Fruit fly (Drosophila melanogaster) whole organism, embryonic: ENCODE measurements around the gene CG2059.

Source experiments
- Abd-B ChIP-seq: fragments of 200-800 bp; sonication (Bioruptor generic); optimal IDR thresholded peaks from 2 replicates; lab custom pipeline; 2018; ENCODE audit warnings: missing biosample characterization, mild to moderate bottlenecking, missing genetic modification characterization, moderate library complexity
- Ada2b ChIP-seq: fragments of 200-800 bp; sonication (Bioruptor generic); IDR thresholded peaks from 2 replicates; pipeline ENCODE4 v1.3.6; 2022; ENCODE audit warnings: missing biosample characterization, missing genetic modification characterization
- CG10462 ChIP-seq: fragments of 200-800 bp; sonication (Bioruptor generic); optimal IDR thresholded peaks from 2 replicates; lab custom pipeline; 2016; ENCODE audit warnings: missing biosample characterization, missing genetic modification characterization
- CG10543 ChIP-seq: fragments of 200-800 bp; sonication (Bioruptor generic); optimal IDR thresholded peaks from 3 replicates; lab custom pipeline; 2017; ENCODE audit warnings: missing biosample characterization, mild to moderate bottlenecking, missing genetic modification characterization, moderate library complexity
- CG11560 ChIP-seq: fragments of 200-800 bp; sonication (Bioruptor generic); IDR thresholded peaks from 3 replicates; pipeline ENCODE4 v1.3.6; 2022; ENCODE audit warnings: missing biosample characterization, missing genetic modification characterization
- CG14014 ChIP-seq: fragments of 200-800 bp; sonication (Bioruptor generic); IDR thresholded peaks from 2 replicates; pipeline ENCODE4 v1.3.6; 2022; ENCODE audit warnings: missing biosample characterization, missing genetic modification characterization
- CG15073 ChIP-seq: fragments of 200-800 bp; sonication (Bioruptor generic); optimal IDR thresholded peaks from 2 replicates; lab custom pipeline; 2016; ENCODE audit warnings: missing biosample characterization, missing genetic modification characterization
- CG16779 ChIP-seq: fragments of 200-800 bp; sonication (Bioruptor generic); IDR thresholded peaks from 2 replicates; pipeline ENCODE4 v1.3.6; 2022; ENCODE audit warnings: missing biosample characterization, missing genetic modification characterization
- CG17385 ChIP-seq: fragments of 200-800 bp; sonication (Bioruptor generic); optimal IDR thresholded peaks from 3 replicates; lab custom pipeline; 2018; ENCODE audit warnings: missing biosample characterization, mild to moderate bottlenecking, missing genetic modification characterization
- CG1792 ChIP-seq: fragments of 200-800 bp; sonication (Bioruptor generic); optimal IDR thresholded peaks from 2 replicates; lab custom pipeline; 2016; ENCODE audit warnings: missing biosample characterization, missing genetic modification characterization
- CG2199 ChIP-seq: fragments of 200-800 bp; sonication (Bioruptor generic); IDR thresholded peaks from 3 replicates; pipeline ENCODE4 v1.3.6; 2022; ENCODE audit warnings: missing biosample characterization, missing genetic modification characterization
- CG34422 ChIP-seq: fragments of 200-800 bp; sonication (Bioruptor generic); IDR thresholded peaks from 3 replicates; pipeline ENCODE4 v1.3.6; 2022; ENCODE audit warnings: missing biosample characterization, missing genetic modification characterization
- CG4707 ChIP-seq: fragments of 200-800 bp; sonication (Bioruptor generic); optimal IDR thresholded peaks from 2 replicates; lab custom pipeline; 2018; ENCODE audit warnings: missing biosample characterization, mild to moderate bottlenecking, missing genetic modification characterization, moderate library complexity
- CG7372 ChIP-seq: fragments of 200-800 bp; sonication (Bioruptor generic); IDR thresholded peaks from 2 replicates; pipeline ENCODE4 v1.3.6; 2022; ENCODE audit warnings: missing biosample characterization, missing genetic modification characterization
- CG9727 ChIP-seq: fragments of 200-800 bp; sonication (Bioruptor generic); optimal IDR thresholded peaks from 3 replicates; lab custom pipeline; 2017; ENCODE audit warnings: missing biosample characterization, mild to moderate bottlenecking, missing genetic modification characterization
- CTCF ChIP-seq: fragments of 200-800 bp; sonication (Bioruptor generic); optimal IDR thresholded peaks from 2 replicates; lab custom pipeline; 2017; ENCODE audit warnings: missing biosample characterization, mild to moderate bottlenecking, missing genetic modification characterization, moderate library complexity
- Dad ChIP-seq: fragments of 200-800 bp; sonication (Bioruptor generic); optimal IDR thresholded peaks from 3 replicates; lab custom pipeline; 2016; ENCODE audit warnings: missing biosample characterization, missing genetic modification characterization
- Elba2 ChIP-seq: fragments of 200-800 bp; sonication (Bioruptor generic); optimal IDR thresholded peaks from 3 replicates; lab custom pipeline; 2016; ENCODE audit warnings: missing biosample characterization, missing genetic modification characterization
- H2.0 ChIP-seq: fragments of 200-800 bp; sonication (Bioruptor generic); IDR thresholded peaks from 2 replicates; pipeline ENCODE4 v1.3.6; 2022; ENCODE audit warnings: missing biosample characterization, missing genetic modification characterization
- Hand ChIP-seq: fragments of 200-800 bp; sonication (Bioruptor generic); optimal IDR thresholded peaks from 2 replicates; lab custom pipeline; 2017; ENCODE audit warnings: mild to moderate bottlenecking, missing biosample characterization, missing genetic modification reagents, missing genetic modification characterization
- Hr39 ChIP-seq: fragments of >200 bp; optimal IDR thresholded peaks from 2 replicates; lab custom pipeline; 2017
- Hr51 ChIP-seq, 2 experiments: fragments of 200-800 bp; sonication (Bioruptor generic); optimal IDR thresholded peaks; 2 replicates in 1 of 2; 3 replicates in 1 of 2; lab custom pipeline; 2016 to 2018; ENCODE audit warnings: missing biosample characterization in 2 of 2, missing genetic modification characterization in 2 of 2, mild to moderate bottlenecking in 1 of 2, moderate library complexity in 1 of 2
- Poxn ChIP-seq: fragments of 200-800 bp; sonication (Bioruptor generic); IDR thresholded peaks from 2 replicates; pipeline ENCODE4 v1.3.6; 2022; ENCODE audit warnings: missing biosample characterization, missing genetic modification characterization
- Sox102F ChIP-seq: fragments of 200-800 bp; sonication (Bioruptor generic); optimal IDR thresholded peaks from 2 replicates; lab custom pipeline; 2018; ENCODE audit warnings: missing biosample characterization, mild to moderate bottlenecking, missing genetic modification characterization, moderate library complexity
- Trl ChIP-seq, 3 experiments: fragments of >200 bp in 2 of 3; fragments of 200-800 bp in 1 of 3; sonication (Bioruptor generic) in 1 of 3; optimal IDR thresholded peaks; 2 replicates in 1 of 3; 3 replicates in 2 of 3; lab custom pipeline; 2016 to 2017; ENCODE audit warnings: missing biosample characterization in 1 of 3, missing genetic modification characterization in 1 of 3
- bbx ChIP-seq: fragments of 200-800 bp; sonication (Bioruptor generic); IDR thresholded peaks from 2 replicates; pipeline ENCODE4 v1.3.6; 2022; ENCODE audit warnings: missing biosample characterization, missing genetic modification characterization; ENCODE audit not compliant: partially characterized antibody
- bowl ChIP-seq: fragments of 200-800 bp; sonication (Bioruptor generic); IDR thresholded peaks from 2 replicates; pipeline ENCODE4 v1.3.6; 2022; ENCODE audit warnings: missing biosample characterization, missing genetic modification characterization
- crc ChIP-seq: fragments of 200-800 bp; sonication (Bioruptor generic); optimal IDR thresholded peaks from 2 replicates; lab custom pipeline; 2016; ENCODE audit warnings: missing biosample characterization, missing genetic modification characterization
- da ChIP-seq: fragments of 200-800 bp; sonication (Bioruptor generic); optimal IDR thresholded peaks from 2 replicates; lab custom pipeline; 2016; ENCODE audit warnings: missing biosample characterization, missing genetic modification characterization
- dm ChIP-seq: fragments of 200-800 bp; sonication (Bioruptor generic); optimal IDR thresholded peaks from 3 replicates; lab custom pipeline; 2016; ENCODE audit warnings: missing biosample characterization, missing genetic modification characterization
- gcm2 ChIP-seq: fragments of 200-800 bp; sonication (Bioruptor generic); optimal IDR thresholded peaks from 2 replicates; lab custom pipeline; 2016; ENCODE audit warnings: missing biosample characterization, missing genetic modification characterization
- gfzf ChIP-seq: fragments of 200-800 bp; sonication (Bioruptor generic); optimal IDR thresholded peaks from 2 replicates; lab custom pipeline; 2016; ENCODE audit warnings: missing biosample characterization, mild to moderate bottlenecking, missing genetic modification characterization, moderate library complexity
- gt ChIP-seq: fragments of 200-800 bp; sonication (Bioruptor generic); IDR thresholded peaks from 2 replicates; pipeline ENCODE4 v1.3.6; 2022; ENCODE audit warnings: missing biosample characterization, missing genetic modification characterization
- ham ChIP-seq: fragments of 200-800 bp; sonication (Bioruptor generic); IDR thresholded peaks from 2 replicates; pipeline ENCODE4 v1.3.6; 2022; ENCODE audit warnings: missing biosample characterization, missing genetic modification characterization
- insv ChIP-seq, 2 experiments: fragments of 200-800 bp; sonication (Bioruptor generic); optimal IDR thresholded peaks; 3 replicates each; lab custom pipeline; 2016 to 2018; ENCODE audit warnings: missing biosample characterization in 2 of 2, missing genetic modification characterization in 2 of 2
- ken ChIP-seq: fragments of 200-800 bp; sonication (Bioruptor generic); IDR thresholded peaks from 3 replicates; pipeline ENCODE4 v1.3.6; 2022; ENCODE audit warnings: missing biosample characterization, missing genetic modification characterization
- lab ChIP-seq: fragments of 200-800 bp; sonication (Bioruptor generic); optimal IDR thresholded peaks from 3 replicates; lab custom pipeline; 2017; ENCODE audit warnings: missing biosample characterization, missing genetic modification characterization, mild to moderate bottlenecking, moderate library complexity, missing genetic modification reagents
- nom ChIP-seq: fragments of 200-800 bp; sonication (Bioruptor generic); optimal IDR thresholded peaks from 2 replicates; lab custom pipeline; 2017; ENCODE audit warnings: missing biosample characterization, missing genetic modification characterization, mild to moderate bottlenecking, moderate library complexity, missing genetic modification reagents
- repo ChIP-seq: fragments of 200-800 bp; sonication (Bioruptor generic); optimal IDR thresholded peaks from 2 replicates; lab custom pipeline; 2016; ENCODE audit warnings: missing biosample characterization, missing genetic modification characterization
- shn ChIP-seq: fragments of 200-800 bp; sonication (Bioruptor generic); optimal IDR thresholded peaks from 3 replicates; lab custom pipeline; 2016; ENCODE audit warnings: missing biosample characterization, missing genetic modification characterization
- sim ChIP-seq: fragments of 200-800 bp; sonication (Bioruptor generic); IDR thresholded peaks from 2 replicates; pipeline ENCODE4 v1.3.6; 2022; ENCODE audit warnings: missing biosample characterization, missing genetic modification characterization
- sima ChIP-seq: fragments of 200-800 bp; sonication (Bioruptor generic); optimal IDR thresholded peaks from 2 replicates; lab custom pipeline; 2016; ENCODE audit warnings: missing biosample characterization, missing genetic modification characterization
- sna ChIP-seq: fragments of 200-800 bp; sonication (Bioruptor generic); IDR thresholded peaks from 2 replicates; pipeline ENCODE4 v1.3.6; 2022; ENCODE audit warnings: missing biosample characterization, missing genetic modification characterization; ENCODE audit not compliant: partially characterized antibody
- stc ChIP-seq: fragments of 200-800 bp; sonication (Bioruptor generic); IDR thresholded peaks from 2 replicates; pipeline ENCODE4 v1.3.6; 2022; ENCODE audit warnings: missing biosample characterization, missing genetic modification characterization
- stwl ChIP-seq: fragments of 200-800 bp; sonication (Bioruptor generic); optimal IDR thresholded peaks from 3 replicates; lab custom pipeline; 2018; ENCODE audit warnings: missing biosample characterization, mild to moderate bottlenecking, missing genetic modification characterization, moderate library complexity
- tap ChIP-seq: fragments of 200-800 bp; optimal IDR thresholded peaks from 3 replicates; lab custom pipeline; 2019; ENCODE audit warnings: missing biosample characterization, mild to moderate bottlenecking, missing genetic modification characterization, moderate library complexity
- tup ChIP-seq: fragments of 200-800 bp; sonication (Bioruptor generic); optimal IDR thresholded peaks from 2 replicates; lab custom pipeline; 2016; ENCODE audit warnings: missing biosample characterization, mild to moderate bottlenecking, missing genetic modification characterization, moderate library complexity
- twi ChIP-seq: fragments of 200-800 bp; optimal IDR thresholded peaks from 2 replicates; lab custom pipeline; 2019; ENCODE audit warnings: missing biosample characterization, mild to moderate bottlenecking, missing genetic modification characterization, moderate library complexity
- vnd ChIP-seq: fragments of 200-800 bp; sonication (Bioruptor generic); IDR thresholded peaks from 3 replicates; pipeline ENCODE4 v1.3.6; 2022; ENCODE audit warnings: missing biosample characterization, missing genetic modification characterization; ENCODE audit not compliant: partially characterized antibody
- wor ChIP-seq: fragments of 200-800 bp; sonication (Bioruptor generic); IDR thresholded peaks from 2 replicates; pipeline ENCODE4 v1.3.6; 2022; ENCODE audit warnings: missing biosample characterization, missing genetic modification characterization

Gene CG2059

DNA sequence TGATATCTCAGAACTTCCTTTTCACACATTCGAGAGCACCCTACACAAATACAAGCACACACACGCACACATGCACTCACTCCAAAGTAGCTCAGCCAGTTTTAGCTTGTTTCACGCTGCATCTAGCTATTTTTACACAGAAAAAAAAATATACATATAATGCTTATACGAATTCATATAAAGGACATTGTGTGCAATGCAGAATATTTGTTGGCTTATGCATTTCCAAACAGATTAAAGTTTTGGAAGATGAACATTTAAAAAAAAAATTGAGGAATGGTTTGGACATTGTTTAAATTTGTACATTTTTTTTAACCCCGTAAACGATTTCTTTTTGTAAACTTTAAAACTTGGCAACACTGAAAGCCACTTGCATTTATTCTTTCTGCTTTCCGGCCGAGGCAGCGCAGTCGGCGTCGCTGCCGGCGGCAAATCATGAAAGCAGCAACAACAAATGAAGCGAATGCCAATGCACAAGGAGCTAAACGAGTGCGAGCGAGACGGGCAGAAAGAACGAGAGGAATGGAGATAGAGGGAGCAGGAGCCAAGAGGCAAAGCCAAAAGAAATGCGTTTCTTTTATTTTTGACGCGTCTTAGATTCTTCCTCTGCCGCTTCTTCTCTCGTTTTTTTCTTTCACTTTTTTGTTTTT is 33.0 kb downstream of the CG2059 start (continued):
- TF ChIP-seq nom (GFP tag; lab: Kevin White, UChicago) (peak; percentile 67), CG15073 (GFP tag; lab: Kevin White, UChicago) (no peak), shn (GFP tag; lab: Kevin White, UChicago) (peak; percentile 61), CG4707 (GFP tag; lab: Kevin White, UChicago) (peak; percentile 24), H2.0 (GFP tag; lab: Robert Waterston, UW) (peak; percentile 42), Trl (optimal IDR thresholded peaks at IDR 0.05; lab: Kevin White, UChicago) (no peak), Trl (GFP tag; optimal IDR thresholded peaks at IDR 0.05; lab: Kevin White, UChicago) (peak; percentile 79), CG17385 (GFP tag; lab: Kevin White, UChicago) (peak; percentile 61), dm (GFP tag; lab: Kevin White, UChicago) (peak; percentile 56), tap (tag; lab: Kevin White, UChicago) (peak; percentile 47), Dad (peak; percentile 44), CG1792 (GFP tag; lab: Kevin White, UChicago) (peak; percentile 16), CG7372 (0 out of 2 replicates have a peak, but pooled peaks have one; percentile 26), CG2199 (GFP tag; lab: Robert Waterston, UW) (no peak), CG34422 (GFP tag; lab: Robert Waterston, UW) (peak; percentile 60; the same call in 2 of the 3 replicates), CG16779 (GFP tag; lab: Robert Waterston, UW) (no peak), stwl (peak; percentile 57), lab (GFP tag; lab: Kevin White, UChicago) (peak; percentile 53), bowl (GFP tag; lab: Robert Waterston, UW) (0 out of 2 replicates have a peak, but pooled peaks have one; percentile 36), CG10462 (GFP tag; lab: Kevin White, UChicago) (peak; percentile 56), Abd-B (GFP tag; lab: Kevin White, UChicago) (peak; percentile 73), twi (tag; lab: Kevin White, UChicago) (peak; percentile 65), Poxn (GFP tag; lab: Robert Waterston, UW) (no peak), CG11560 (tag; lab: Robert Waterston, UW) (no peak), crc (GFP tag; lab: Kevin White, UChicago) (peak; percentile 22), bbx (GFP tag; lab: Robert Waterston, UW) (no peak), Hr39 (lab: Kevin White, UChicago) (no peak), da (peak; percentile 47), tup (GFP tag; lab: Kevin White, UChicago) (no peak), CTCF (peak; percentile 19), vnd (no peak), wor (GFP tag; lab: Robert Waterston, UW) (peak; percentile 70), CG14014 (GFP tag; lab: Robert Waterston, UW) (no peak), Sox102F (peak; percentile 84), Hand (GFP tag; lab: Kevin White, UChicago) (no peak), CG10543 (no peak), stc (GFP tag; lab: Robert Waterston, UW) (peak; percentile 49), repo (GFP tag; lab: Kevin White, UChicago) (peak; percentile 31), insv (GFP tag; optimal IDR thresholded peaks at IDR 0.05; lab: Kevin White, UChicago) (no peak), sima (peak; percentile 25), ken (GFP tag; lab: Robert Waterston, UW) (peak; percentile 71), Ada2b (GFP tag; lab: Robert Waterston, UW) (no peak), Elba2 (peak; percentile 41), ham (GFP tag; lab: Robert Waterston, UW) (no peak), Hr51 (GFP tag; optimal IDR thresholded peaks at IDR 0.05; lab: Kevin White, UChicago) (peak; percentile 51 to 66), gfzf (GFP tag; lab: Kevin White, UChicago) (no peak), gt (peak; percentile 61; the same call in 1 of the 2 replicates), sim (GFP tag; lab: Robert Waterston, UW) (peak; percentile 8; the same call in 1 of the 2 replicates), sna (GFP tag; lab: Robert Waterston, UW) (no peak), gcm2 (GFP tag; lab: Kevin White, UChicago) (no peak), CG9727 (peak; percentile 89)
